Worm (Caenorhabditis elegans): ENCODE results near the gene C16C4.18.

DNA sequence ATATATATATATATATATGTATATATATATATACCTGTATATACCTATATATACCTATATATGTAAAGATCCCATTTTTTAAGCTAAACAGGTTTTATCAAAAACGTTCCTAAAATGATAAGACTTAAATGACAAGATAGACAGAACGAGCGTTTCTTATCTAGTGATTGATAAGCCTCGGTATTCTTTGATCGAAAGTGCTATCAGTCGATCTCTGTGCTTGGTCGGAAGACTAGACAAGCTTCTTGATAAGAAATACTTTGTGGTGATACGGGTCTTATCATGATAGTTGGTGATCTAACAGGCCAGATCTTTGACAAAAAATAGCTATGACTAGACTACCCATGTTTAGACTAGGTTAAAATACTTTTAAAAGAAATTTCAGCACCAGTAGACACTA lies 9.4 kb downstream of the C16C4.18 start:
- TF ChIP-seq che-1 (tag; optimal IDR thresholded peaks at IDR 0.05) (no peak), syd-9 (tag; optimal IDR thresholded peaks at IDR 0.05) (no peak), Y22D7AL.16 (tag; optimal IDR thresholded peaks at IDR 0.05) (no peak), gmeb-2 (tag; optimal IDR thresholded peaks at IDR 0.05) (no peak), nhr-232 (tag; optimal IDR thresholded peaks at IDR 0.05) (no peak), ama-1 (optimal IDR thresholded peaks at IDR 0.05) (no peak), unc-3 (GFP tag; conservative IDR thresholded peaks at IDR 0.05) (no peak), unc-3 (tag; optimal IDR thresholded peaks at IDR 0.05) (no peak), nhr-11 (tag; optimal IDR thresholded peaks at IDR 0.05) (no peak), fkh-10 (GFP tag; optimal IDR thresholded peaks at IDR 0.05) (no peak), elt-2 (tag; optimal IDR thresholded peaks at IDR 0.05) (peak; percentile 99)

Measured in whole organism, late embryonic.